Worm (Caenorhabditis elegans): Measurements from ENCODE around the gene lron-14.

DNA sequence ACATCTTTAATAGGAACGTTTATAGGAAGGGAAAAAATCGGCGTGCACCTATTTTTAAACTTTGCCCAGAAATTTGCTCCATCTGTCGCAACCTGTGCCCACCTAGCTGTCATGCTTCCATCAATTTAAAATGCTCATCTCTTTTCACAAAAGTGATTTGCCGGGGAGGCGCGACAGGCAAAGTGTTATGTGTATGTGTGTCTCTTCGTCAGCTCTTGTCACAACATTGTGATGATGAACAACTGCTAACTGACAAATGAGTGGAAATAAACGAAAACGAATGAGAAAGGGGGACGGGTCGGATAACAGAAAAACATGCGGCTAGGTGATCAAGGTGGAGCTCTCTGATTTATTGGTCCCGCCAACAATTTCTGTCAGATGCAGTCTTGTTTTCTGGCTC lies 28.2 kb downstream of the lron-14 start:
- no peak for TF ChIP-seq ahr-1 (tag; optimal IDR thresholded peaks at IDR 0.05)
- no peak for TF ChIP-seq ets-4 (tag; optimal IDR thresholded peaks at IDR 0.05)
